Worm (Caenorhabditis elegans) whole organism, late embryonic: Measurements from ENCODE around the gene F13A7.7.

ENCODE experiments used
- ama-1 ChIP-seq: fragments of 150-350 bp; optimal IDR thresholded peaks from 2 replicates; lab custom pipeline; 2014
- dmd-4 ChIP-seq: sonication (generic microtip); optimal IDR thresholded peaks from 2 replicates; lab custom pipeline; 2016; ENCODE audit warnings: borderline replicate concordance, missing genetic modification characterization, missing compliant biosample characterization
- elt-2 ChIP-seq: sonication (generic microtip); optimal IDR thresholded peaks from 2 replicates; lab custom pipeline; 2016; ENCODE audit warnings: missing genetic modification reagents, missing genetic modification characterization, missing compliant biosample characterization
- eyg-1 ChIP-seq: sonication (generic microtip); optimal IDR thresholded peaks from 2 replicates; lab custom pipeline; 2016; ENCODE audit warnings: missing genotype, missing genetic modification characterization, missing compliant biosample characterization
- madf-2 ChIP-seq: sonication (generic microtip); optimal IDR thresholded peaks from 2 replicates; lab custom pipeline; 2017; ENCODE audit warnings: missing genetic modification characterization, missing compliant biosample characterization
- nfya-1 ChIP-seq: sonication (generic microtip); optimal IDR thresholded peaks from 2 replicates; lab custom pipeline; 2017; ENCODE audit warnings: missing genetic modification characterization, mild to moderate bottlenecking, missing compliant biosample characterization, antibody characterized with exemption, moderate library complexity
- nhr-11 ChIP-seq: fragments of 150-350 bp; optimal IDR thresholded peaks from 2 replicates; lab custom pipeline; 2014; ENCODE audit warnings: missing biosample characterization, missing genetic modification characterization
- pqm-1 ChIP-seq: sonication (generic microtip); optimal IDR thresholded peaks from 2 replicates; lab custom pipeline; 2016; ENCODE audit warnings: missing genetic modification characterization, missing compliant biosample characterization
- tbx-2 ChIP-seq: sonication (generic microtip); optimal IDR thresholded peaks from 2 replicates; lab custom pipeline; 2016; ENCODE audit warnings: missing genetic modification characterization, missing compliant biosample characterization
- zip-5 ChIP-seq: sonication (generic microtip); optimal IDR thresholded peaks from 2 replicates; lab custom pipeline; 2016; ENCODE audit warnings: missing genetic modification characterization, missing compliant biosample characterization

DNA sequence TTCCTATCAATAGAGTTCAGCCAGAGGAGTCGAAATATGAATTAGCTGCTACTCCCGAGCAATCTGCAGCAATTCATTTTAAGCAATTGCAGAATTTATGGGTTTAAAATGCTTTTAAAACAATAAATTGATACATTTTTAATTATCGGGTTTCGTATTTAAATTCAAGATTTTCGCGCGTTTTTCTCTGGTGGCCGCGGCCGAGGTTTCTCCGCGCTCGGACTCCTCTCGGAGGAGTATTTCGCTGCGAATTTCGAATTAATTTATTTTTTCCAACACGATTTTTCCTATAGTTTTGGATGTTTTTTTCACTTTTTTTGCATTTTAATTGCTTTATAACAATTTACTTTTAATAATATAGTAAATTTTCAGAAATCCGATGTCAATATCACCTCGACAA is 17.9 kb upstream of the F13A7.7 start, which contains the start of gene F13A7.14:
- TF ChIP-seq zip-5 (tag; lab: Kevin White, UChicago): peak; percentile 82
- no peak for TF ChIP-seq pqm-1 (tag; lab: Kevin White, UChicago)
- TF ChIP-seq madf-2 (tag; lab: Kevin White, UChicago): no peak
- no peak for TF ChIP-seq elt-2 (tag; lab: Kevin White, UChicago)
- TF ChIP-seq dmd-4 (tag; lab: Kevin White, UChicago): no peak
- no peak for TF ChIP-seq eyg-1
- TF ChIP-seq nhr-11: no peak
- TF ChIP-seq ama-1 (lab: Kevin White, UChicago): no peak
- peak; percentile 68 for TF ChIP-seq tbx-2 (tag; lab: Kevin White, UChicago)
- peak; percentile 31 for TF ChIP-seq nfya-1 (tag; lab: Kevin White, UChicago)
